Worm (Caenorhabditis elegans): ENCODE measurements around the gene dpy-13.

DNA sequence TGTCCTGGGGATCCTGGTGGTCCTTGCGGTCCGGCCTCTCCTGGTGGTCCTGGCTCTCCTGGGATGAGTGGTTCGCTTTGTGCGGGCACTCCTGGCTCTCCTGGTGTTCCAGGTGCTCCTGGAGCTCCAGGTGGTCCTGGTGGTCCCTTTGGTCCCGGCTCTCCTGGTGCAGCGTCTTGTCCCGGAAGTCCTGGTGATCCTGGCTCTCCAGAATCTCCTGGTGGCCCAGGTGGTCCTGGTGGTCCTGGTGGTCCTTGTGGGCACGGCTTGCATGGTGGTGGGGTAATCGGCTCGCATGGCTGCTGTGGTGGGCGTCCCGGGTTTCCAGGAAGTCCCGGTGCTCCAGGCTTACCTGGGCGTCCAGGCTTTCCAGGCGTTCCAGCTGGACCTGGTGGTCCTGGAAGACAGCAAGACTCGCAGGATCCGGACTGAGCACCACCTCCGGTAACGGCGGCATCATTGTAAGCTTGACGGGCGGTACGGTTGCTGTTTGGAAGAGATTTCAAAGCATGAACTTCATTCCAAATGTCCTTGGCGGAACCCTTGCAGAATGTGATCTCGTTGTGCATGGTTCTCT lies 8.5 kb downstream of the dpy-13 start:
- TF ChIP-seq him-1 (tag; optimal IDR thresholded peaks at IDR 0.05): no peak
- no peak for TF ChIP-seq W03F9.2 (tag; optimal IDR thresholded peaks at IDR 0.05)

All from whole organism, L4/young adult.